Fruit fly (Drosophila melanogaster) whole organism, pupa: ENCODE results near the gene CG4730.

Experiments used
- CG10348 ChIP-seq: fragments of 200-800 bp; sonication (Bioruptor generic); IDR thresholded peaks from 2 replicates; pipeline ENCODE4 v1.3.6; 2022; ENCODE audit warnings: missing biosample characterization, missing genetic modification characterization
- CG12605 ChIP-seq: fragments of 200-800 bp; sonication (Bioruptor generic); IDR thresholded peaks from 2 replicates; pipeline ENCODE4 v1.3.6; 2022; ENCODE audit warnings: missing biosample characterization, missing genetic modification characterization
- CG13204 ChIP-seq: fragments of 200-800 bp; sonication (Bioruptor generic); optimal IDR thresholded peaks from 2 replicates; lab custom pipeline; 2018; ENCODE audit warnings: missing biosample characterization, mild to moderate bottlenecking, missing genetic modification characterization, moderate library complexity
- CG14655 ChIP-seq: fragments of 200-800 bp; sonication (Bioruptor generic); optimal IDR thresholded peaks from 3 replicates; lab custom pipeline; 2017; ENCODE audit warnings: mild to moderate bottlenecking, missing biosample characterization, missing genetic modification reagents, missing genetic modification characterization
- CG15710 ChIP-seq: fragments of 200-800 bp; sonication (Bioruptor generic); optimal IDR thresholded peaks from 2 replicates; lab custom pipeline; 2018; ENCODE audit warnings: missing biosample characterization, mild to moderate bottlenecking, missing genetic modification characterization, moderate library complexity
- CG17806 ChIP-seq: fragments of 200-800 bp; sonication (Bioruptor generic); optimal IDR thresholded peaks from 2 replicates; lab custom pipeline; 2018; ENCODE audit warnings: missing biosample characterization, mild to moderate bottlenecking, missing genetic modification characterization, moderate library complexity
- CG32121 ChIP-seq: fragments of 200-800 bp; sonication (Bioruptor generic); IDR thresholded peaks from 2 replicates; pipeline ENCODE4 v1.3.6; 2022; ENCODE audit warnings: missing biosample characterization, missing genetic modification characterization
- CG34367 ChIP-seq: fragments of 200-800 bp; sonication (Bioruptor generic); optimal IDR thresholded peaks from 2 replicates; lab custom pipeline; 2018; ENCODE audit warnings: missing biosample characterization, mild to moderate bottlenecking, missing genetic modification characterization
- CG4496 ChIP-seq: fragments of 200-800 bp; sonication (Bioruptor generic); IDR thresholded peaks from 3 replicates; pipeline ENCODE4 v1.3.6; 2022; ENCODE audit warnings: missing biosample characterization, missing genetic modification characterization
- CG8159 ChIP-seq: fragments of 200-800 bp; sonication (Bioruptor generic); optimal IDR thresholded peaks from 3 replicates; lab custom pipeline; 2018; ENCODE audit warnings: missing biosample characterization, mild to moderate bottlenecking, missing genetic modification characterization, moderate library complexity
- CG8301 ChIP-seq: fragments of 200-800 bp; sonication (Bioruptor generic); optimal IDR thresholded peaks from 2 replicates; lab custom pipeline; 2018; ENCODE audit warnings: missing biosample characterization, mild to moderate bottlenecking, missing genetic modification characterization
- CG9948 ChIP-seq: fragments of 200-800 bp; sonication (Bioruptor generic); optimal IDR thresholded peaks from 2 replicates; lab custom pipeline; 2018; ENCODE audit warnings: missing biosample characterization, mild to moderate bottlenecking, missing genetic modification characterization, moderate library complexity
- D1 ChIP-seq: fragments of 200-800 bp; sonication (Bioruptor generic); optimal IDR thresholded peaks from 2 replicates; lab custom pipeline; 2018; ENCODE audit warnings: missing biosample characterization, mild to moderate bottlenecking, missing genetic modification characterization, moderate library complexity
- EcR ChIP-seq: fragments of 200-800 bp; sonication (Bioruptor generic); optimal IDR thresholded peaks from 3 replicates; lab custom pipeline; 2019; ENCODE audit warnings: missing biosample characterization, missing genetic modification characterization, mild to moderate bottlenecking, moderate library complexity, missing genetic modification reagents
- Ets98B ChIP-seq: fragments of 200-800 bp; sonication (Bioruptor generic); IDR thresholded peaks from 2 replicates; pipeline ENCODE4 v1.3.6; 2022; ENCODE audit warnings: missing biosample characterization, missing genetic modification characterization
- Pif1A ChIP-seq: fragments of 200-800 bp; sonication (Bioruptor generic); optimal IDR thresholded peaks from 3 replicates; lab custom pipeline; 2016; ENCODE audit warnings: missing biosample characterization, missing genetic modification characterization
- Pif1B ChIP-seq: fragments of 200-800 bp; sonication (Bioruptor generic); optimal IDR thresholded peaks from 3 replicates; lab custom pipeline; 2016; ENCODE audit warnings: missing biosample characterization, missing genetic modification characterization
- Snoo ChIP-seq: fragments of 200-800 bp; sonication (Bioruptor generic); optimal IDR thresholded peaks from 3 replicates; lab custom pipeline; 2017; ENCODE audit warnings: missing biosample characterization, mild to moderate bottlenecking, missing genetic modification characterization, inconsistent platforms
- fd96Ca ChIP-seq: fragments of 200-800 bp; sonication (Bioruptor generic); IDR thresholded peaks from 3 replicates; pipeline ENCODE4 v1.3.6; 2022; ENCODE audit warnings: missing biosample characterization, missing genetic modification characterization
- gl ChIP-seq: fragments of 200-800 bp; sonication (Bioruptor generic); optimal IDR thresholded peaks from 2 replicates; lab custom pipeline; 2018; ENCODE audit warnings: missing biosample characterization, mild to moderate bottlenecking, missing genetic modification characterization
- rn ChIP-seq: fragments of 200-800 bp; sonication (Bioruptor generic); IDR thresholded peaks from 2 replicates; pipeline ENCODE4 v1.3.6; 2022; ENCODE audit warnings: missing biosample characterization, missing genetic modification characterization

CG4730 gene

DNA sequence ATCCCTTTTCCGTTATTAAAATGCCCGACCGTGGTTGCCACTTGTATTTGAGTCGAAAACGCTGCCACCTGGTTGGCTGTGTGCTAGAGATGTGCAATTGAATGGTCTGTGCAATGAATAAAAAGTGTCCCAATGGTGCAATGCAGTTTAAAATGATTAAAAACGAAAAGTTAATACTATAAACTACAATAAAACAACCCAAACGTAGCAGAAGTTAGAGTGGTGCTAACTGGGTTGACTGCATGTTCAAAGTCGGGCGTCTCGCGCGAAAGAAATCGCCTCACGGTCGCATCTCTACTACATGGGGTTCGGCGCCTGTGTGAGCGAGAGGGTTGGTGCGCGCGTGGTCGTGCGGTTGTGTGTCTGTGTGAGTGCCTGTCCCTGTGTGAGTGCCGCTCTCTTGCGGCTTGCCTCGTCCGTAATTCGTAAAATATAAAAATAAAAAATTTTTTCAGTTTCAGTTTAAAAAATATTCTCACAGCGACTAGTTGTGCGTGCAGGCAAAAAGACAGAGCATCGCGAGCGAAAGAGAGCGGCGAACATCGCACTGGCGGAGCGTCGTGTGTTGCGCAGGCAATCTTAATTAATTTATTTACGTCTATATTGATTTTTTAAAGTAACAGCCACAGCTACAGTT, 31.5 kb downstream of the CG4730 start:
- TF ChIP-seq CG4496 (GFP tag; lab: Robert Waterston, UW) = peak; percentile 82; the same call in 2 of the 3 replicates
- TF ChIP-seq CG8301 (tag; lab: Kevin White, UChicago) = peak; percentile 75
- TF ChIP-seq EcR = peak; percentile 36
- no peak for TF ChIP-seq D1 (tag; lab: Kevin White, UChicago)
- TF ChIP-seq gl (tag; lab: Kevin White, UChicago) = peak; percentile 44
- TF ChIP-seq Ets98B (GFP tag; lab: Robert Waterston, UW) = peak; percentile 71
- peak; percentile 92 for TF ChIP-seq fd96Ca (GFP tag; lab: Robert Waterston, UW)
- TF ChIP-seq CG9948 (tag; lab: Kevin White, UChicago) = peak; percentile 69
- TF ChIP-seq CG32121 (GFP tag; lab: Robert Waterston, UW) = peak; percentile 85
- TF ChIP-seq CG34367 (tag; lab: Kevin White, UChicago) = peak; percentile 74
- peak; percentile 79 for TF ChIP-seq rn (GFP tag; lab: Robert Waterston, UW)
- TF ChIP-seq CG12605 = peak; percentile 56; the same call in 1 of the 2 replicates
- peak; percentile 69 for TF ChIP-seq CG17806
- peak; percentile 78 for TF ChIP-seq CG14655 (GFP tag; lab: Kevin White, UChicago)
- peak; percentile 82 for TF ChIP-seq CG15710
- TF ChIP-seq Pif1B = peak; percentile 22
- TF ChIP-seq CG10348 = peak; percentile 80
- peak; percentile 4 for TF ChIP-seq CG13204
- peak; percentile 70 for TF ChIP-seq Snoo
- peak; percentile 75 for TF ChIP-seq Pif1A (GFP tag; lab: Kevin White, UChicago)
- TF ChIP-seq CG8159 (tag; lab: Kevin White, UChicago) = peak; percentile 75

DNA sequence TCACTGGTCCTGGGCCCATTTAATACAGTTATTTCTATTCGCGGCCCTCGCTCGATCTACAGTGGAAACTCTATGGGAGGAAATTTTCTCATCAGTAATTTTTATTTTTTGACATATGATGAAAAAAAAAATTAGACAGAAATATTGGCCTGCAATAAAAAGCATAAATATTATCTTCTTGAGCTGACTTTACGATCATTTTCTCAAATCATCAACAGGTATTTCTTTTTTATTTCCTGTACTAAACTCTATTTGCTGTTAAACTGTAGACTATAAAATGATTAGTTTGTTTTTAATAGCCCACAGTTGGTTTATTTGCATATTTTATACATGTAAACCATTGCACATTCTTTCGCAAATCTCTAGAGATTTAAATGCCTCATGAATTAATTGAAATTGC, 34.3 kb downstream of the CG4730 start:
- TF ChIP-seq D1 (tag; lab: Kevin White, UChicago) (peak; percentile 8), fd96Ca (GFP tag; lab: Robert Waterston, UW) (no peak), EcR (no peak), CG14655 (GFP tag; lab: Kevin White, UChicago) (peak; percentile 73), Snoo (no peak), CG9948 (tag; lab: Kevin White, UChicago) (peak; percentile 45), CG32121 (GFP tag; lab: Robert Waterston, UW) (no peak), CG12605 (0 out of 2 replicates have a peak, but pooled peaks have one; percentile 7), CG34367 (tag; lab: Kevin White, UChicago) (no peak), CG4496 (GFP tag; lab: Robert Waterston, UW) (no peak), CG8159 (tag; lab: Kevin White, UChicago) (peak; percentile 45), CG8301 (tag; lab: Kevin White, UChicago) (peak; percentile 30), CG13204 (no peak), CG15710 (no peak), rn (GFP tag; lab: Robert Waterston, UW) (no peak), Pif1B (no peak), CG10348 (no peak), Pif1A (GFP tag; lab: Kevin White, UChicago) (no peak), gl (tag; lab: Kevin White, UChicago) (no peak), Ets98B (GFP tag; lab: Robert Waterston, UW) (no peak), CG17806 (peak; percentile 33)

DNA sequence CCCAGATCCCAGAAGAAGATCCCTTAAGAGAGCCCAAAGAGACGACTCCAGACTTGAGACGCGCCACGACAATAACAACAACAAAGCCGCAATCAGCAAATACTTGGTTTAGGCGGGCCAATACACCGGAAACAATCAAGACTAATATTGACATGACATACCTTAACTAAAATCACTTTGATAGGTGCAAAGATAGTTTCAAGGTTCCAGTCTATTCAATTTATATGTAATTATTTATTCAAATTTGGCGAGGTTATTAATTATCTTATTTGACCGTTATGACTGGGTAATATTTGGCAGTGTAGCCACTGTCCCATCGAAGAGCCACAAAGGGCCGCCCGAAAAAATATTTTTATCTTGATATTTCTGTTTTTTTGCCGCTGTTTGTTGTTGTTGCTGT, 38.0 kb downstream of the CG4730 start:
- 0 out of 2 replicates have a peak, but pooled peaks have one; percentile 20 for TF ChIP-seq CG12605
- no peak for TF ChIP-seq rn (GFP tag; lab: Robert Waterston, UW)
- TF ChIP-seq CG9948 (tag; lab: Kevin White, UChicago) = peak; percentile 83
- TF ChIP-seq CG8301 (tag; lab: Kevin White, UChicago) = peak; percentile 55
- peak; percentile 75 for TF ChIP-seq CG4496 (GFP tag; lab: Robert Waterston, UW)
- peak; percentile 81 for TF ChIP-seq Pif1A (GFP tag; lab: Kevin White, UChicago)
- TF ChIP-seq EcR = no peak
- peak; percentile 74 for TF ChIP-seq CG34367 (tag; lab: Kevin White, UChicago)
- TF ChIP-seq CG8159 (tag; lab: Kevin White, UChicago) = peak; percentile 88
- TF ChIP-seq CG13204 = peak; percentile 66
- peak; percentile 86 for TF ChIP-seq CG15710
- peak; percentile 85 for TF ChIP-seq Pif1B
- TF ChIP-seq CG10348 = no peak
- TF ChIP-seq Ets98B (GFP tag; lab: Robert Waterston, UW) = no peak
- peak; percentile 68 for TF ChIP-seq CG14655 (GFP tag; lab: Kevin White, UChicago)
- TF ChIP-seq gl (tag; lab: Kevin White, UChicago) = peak; percentile 64
- TF ChIP-seq CG17806 = peak; percentile 90
- peak; percentile 27; the same call in 1 of the 3 replicates for TF ChIP-seq fd96Ca (GFP tag; lab: Robert Waterston, UW)
- TF ChIP-seq Snoo = peak; percentile 91
- peak; percentile 68 for TF ChIP-seq D1 (tag; lab: Kevin White, UChicago)
- no peak for TF ChIP-seq CG32121 (GFP tag; lab: Robert Waterston, UW)

DNA sequence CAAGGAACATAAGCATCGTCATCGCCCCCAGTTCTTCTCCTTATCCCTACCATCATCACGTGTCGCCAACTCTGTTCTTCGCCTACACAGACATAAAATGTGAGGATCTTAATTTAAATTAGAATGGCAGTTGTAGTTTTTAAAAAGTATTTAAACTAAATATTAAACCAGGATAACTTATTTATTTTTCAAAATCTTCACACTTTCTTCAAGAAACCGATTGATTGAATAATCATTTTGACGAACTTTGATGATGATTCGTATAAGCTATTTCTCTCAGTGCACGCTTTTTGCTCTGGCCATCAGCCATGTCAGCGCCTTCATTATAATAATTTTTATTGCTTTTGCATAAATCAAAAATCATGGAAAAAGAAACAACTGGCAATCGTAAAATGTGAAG, 39.5 kb downstream of the CG4730 start:
- TF ChIP-seq Ets98B (GFP tag; lab: Robert Waterston, UW) = no peak
- no peak for TF ChIP-seq fd96Ca (GFP tag; lab: Robert Waterston, UW)
- peak; percentile 55 for TF ChIP-seq CG14655 (GFP tag; lab: Kevin White, UChicago)
- peak; percentile 59 for TF ChIP-seq Pif1A (GFP tag; lab: Kevin White, UChicago)
- peak; percentile 52 for TF ChIP-seq CG9948 (tag; lab: Kevin White, UChicago)
- TF ChIP-seq CG8159 (tag; lab: Kevin White, UChicago) = peak; percentile 76
- peak; percentile 63 for TF ChIP-seq Pif1B
- peak; percentile 72 for TF ChIP-seq Snoo
- TF ChIP-seq D1 (tag; lab: Kevin White, UChicago) = peak; percentile 52
- TF ChIP-seq CG13204 = no peak
- TF ChIP-seq CG34367 (tag; lab: Kevin White, UChicago) = peak; percentile 47
- TF ChIP-seq CG17806 = peak; percentile 76
- TF ChIP-seq CG8301 (tag; lab: Kevin White, UChicago) = peak; percentile 18
- TF ChIP-seq CG15710 = peak; percentile 71

DNA sequence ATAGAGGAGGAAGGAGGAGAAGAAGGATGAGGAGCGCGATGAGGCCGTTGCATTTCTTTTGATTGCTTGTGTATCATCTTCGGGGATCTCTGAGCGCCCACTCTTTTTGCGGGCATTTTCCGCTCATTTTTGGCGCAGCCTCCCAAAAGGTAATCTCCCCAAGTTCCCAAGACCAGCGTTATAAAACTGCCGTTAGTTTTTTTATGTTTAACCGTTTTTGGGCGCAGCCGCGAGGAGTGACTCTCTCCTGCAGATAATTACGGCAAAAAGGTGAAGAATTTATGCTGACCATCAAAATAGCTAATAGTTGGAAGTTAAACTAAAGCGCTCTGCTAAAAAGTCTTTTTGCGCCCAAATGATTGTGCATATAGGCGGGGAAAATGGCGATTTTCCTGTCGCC, 40.1 kb downstream of the CG4730 start:
- no peak for TF ChIP-seq CG12605
- no peak for TF ChIP-seq CG8301 (tag; lab: Kevin White, UChicago)
